Worm (Caenorhabditis elegans): ENCODE data around the gene M03F8.6.
A peak's percentile ranks its signal among the peaks of the same experiment; 100 is the strongest.

The M03F8.6 gene

DNA sequence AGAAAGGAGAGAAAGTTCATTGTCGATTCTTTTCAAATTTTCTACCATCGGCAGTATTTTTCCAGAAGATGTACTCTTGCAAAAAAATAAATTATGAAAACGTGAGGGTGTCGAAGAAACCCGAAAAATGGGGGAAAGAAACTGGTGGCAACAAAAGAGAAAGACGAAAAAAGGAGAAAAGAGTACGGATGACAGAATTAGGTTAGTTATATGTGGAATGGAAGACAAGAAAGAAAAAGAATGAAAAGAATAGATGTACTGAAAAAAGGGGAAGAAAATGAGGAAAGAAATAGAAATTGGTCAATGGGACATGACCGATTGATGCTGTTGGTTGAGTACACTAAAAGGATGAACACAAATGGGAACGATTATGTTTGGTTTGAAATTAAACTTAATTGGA, 980 bp upstream of the M03F8.6 start:
- TF ChIP-seq Y75B8A.6 (GFP tag; IDR thresholded peaks at IDR 0.05), result no peak
- TF ChIP-seq unc-62 (GFP tag; optimal IDR thresholded peaks at IDR 0.05 in 1 of 2), result peak in 1 of 2 experiments; percentile 5
- TF ChIP-seq unc-62 (tag; optimal IDR thresholded peaks at IDR 0.05), result no peak
- TF ChIP-seq mdl-1 (tag; optimal IDR thresholded peaks at IDR 0.05), result no peak
- peak; percentile 36 for TF ChIP-seq ces-1 (GFP tag; optimal IDR thresholded peaks at IDR 0.05)
- no peak for TF ChIP-seq T26A8.4 (GFP tag; IDR thresholded peaks at IDR 0.05)

DNA sequence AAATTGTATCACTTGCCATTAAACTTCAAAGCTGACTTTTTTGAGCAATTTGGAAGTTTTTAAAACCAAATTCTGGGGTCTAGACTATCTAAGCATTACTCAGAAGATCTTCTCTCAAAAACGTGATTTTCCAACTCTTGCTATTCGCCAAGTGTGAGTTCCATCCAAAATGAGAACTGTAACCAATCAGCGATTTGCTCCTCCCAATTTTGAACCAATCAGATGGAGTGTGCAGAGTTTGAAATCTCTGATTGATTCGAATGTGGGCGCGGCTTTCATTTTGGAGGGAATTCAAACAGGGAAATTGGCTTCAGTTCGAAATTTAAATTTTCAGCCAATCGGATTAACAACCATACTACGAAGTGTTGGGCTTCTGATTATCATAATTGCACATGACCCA, 1.6 kb downstream of the M03F8.6 start:
- TF ChIP-seq daf-8 (GFP tag; IDR thresholded peaks at IDR 0.05) (no peak), jun-1 (tag; optimal IDR thresholded peaks at IDR 0.05) (no peak), lin-1 (GFP tag; IDR thresholded peaks at IDR 0.05) (no peak), dmd-8 (GFP tag; IDR thresholded peaks at IDR 0.05) (no peak), nhr-28 (tag; optimal IDR thresholded peaks at IDR 0.05) (no peak), gei-8 (GFP tag; optimal IDR thresholded peaks at IDR 0.05) (no peak), ama-1 (optimal IDR thresholded peaks at IDR 0.05) (no peak), zag-1 (tag; optimal IDR thresholded peaks at IDR 0.05) (no peak), attf-4 (tag; optimal IDR thresholded peaks at IDR 0.05) (no peak), zip-11 (GFP tag; IDR thresholded peaks at IDR 0.05) (no peak), tra-1 (GFP tag; IDR thresholded peaks at IDR 0.05) (no peak)

DNA sequence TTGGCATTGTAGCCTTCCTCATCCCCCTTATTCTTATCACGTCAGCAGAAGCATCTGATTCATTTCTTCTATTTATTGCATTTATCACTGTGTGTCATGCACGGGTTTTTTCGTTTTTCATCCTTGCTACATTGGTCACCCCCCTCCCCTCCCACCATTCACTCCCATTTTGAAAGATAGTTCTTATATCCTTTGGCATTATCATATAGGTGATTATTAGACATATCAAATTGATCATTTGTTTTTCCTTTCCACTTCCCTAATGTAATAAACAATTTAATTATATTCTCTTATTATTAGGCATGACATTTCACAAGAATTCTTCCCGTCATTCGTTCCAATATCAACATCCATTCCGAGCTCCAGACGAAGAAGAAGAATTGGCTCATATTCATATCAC, 3.5 kb downstream of the M03F8.6 start, which contains the start of gene M03F8.1:
TSS of gene M03F8.1 (plus strand) at position 301 of the 400 bp plus-strand sequence.
- no peak for TF ChIP-seq nhr-76 (tag; optimal IDR thresholded peaks at IDR 0.05)
- TF ChIP-seq unc-62 (GFP tag; optimal IDR thresholded peaks at IDR 0.05 in 1 of 2), result peak in 1 of 2 experiments; percentile 75
- TF ChIP-seq unc-62 (tag; optimal IDR thresholded peaks at IDR 0.05), result no peak
- TF ChIP-seq hlh-30 (tag; optimal IDR thresholded peaks at IDR 0.05; ENCODE audit: insufficient read depth), result peak; percentile 51
- TF ChIP-seq php-3 (GFP tag; IDR thresholded peaks at IDR 0.05), result no peak

DNA sequence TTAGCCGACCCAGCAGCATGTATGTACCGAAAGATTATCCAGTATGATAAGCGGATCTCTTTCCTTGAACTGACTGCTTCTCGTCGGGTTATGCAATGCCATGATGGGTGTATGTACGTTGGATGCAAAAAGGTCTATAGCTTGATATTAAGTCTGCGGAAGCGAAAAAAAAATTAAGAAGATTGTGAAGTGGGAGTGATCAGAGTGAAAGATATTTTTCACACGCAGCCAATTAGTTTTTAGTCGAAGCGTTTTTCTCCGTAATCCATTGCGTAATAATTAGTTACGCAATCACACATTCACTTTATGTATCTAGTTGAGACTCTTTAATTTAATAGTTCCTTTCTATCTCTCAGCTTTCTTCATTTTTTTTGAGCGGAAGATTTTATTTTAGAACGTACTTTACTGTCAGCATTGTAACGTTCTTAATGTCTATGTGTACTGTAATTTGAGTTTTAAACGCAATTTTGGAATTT, 4.9 kb downstream of the M03F8.6 start:
- no peak for TF ChIP-seq nhr-42 (GFP tag; IDR thresholded peaks at IDR 0.05)
- peak; percentile 61 for TF ChIP-seq nhr-48 (tag; optimal IDR thresholded peaks at IDR 0.05)
- no peak for TF ChIP-seq F37D6.2 (tag; optimal IDR thresholded peaks at IDR 0.05)
- TF ChIP-seq unc-62 (GFP tag; optimal IDR thresholded peaks at IDR 0.05 in 1 of 2), result peak in 1 of 2 experiments; percentile 90
- no peak for TF ChIP-seq unc-62 (tag; optimal IDR thresholded peaks at IDR 0.05)
- no peak for TF ChIP-seq lin-39 (tag; optimal IDR thresholded peaks at IDR 0.05)

DNA sequence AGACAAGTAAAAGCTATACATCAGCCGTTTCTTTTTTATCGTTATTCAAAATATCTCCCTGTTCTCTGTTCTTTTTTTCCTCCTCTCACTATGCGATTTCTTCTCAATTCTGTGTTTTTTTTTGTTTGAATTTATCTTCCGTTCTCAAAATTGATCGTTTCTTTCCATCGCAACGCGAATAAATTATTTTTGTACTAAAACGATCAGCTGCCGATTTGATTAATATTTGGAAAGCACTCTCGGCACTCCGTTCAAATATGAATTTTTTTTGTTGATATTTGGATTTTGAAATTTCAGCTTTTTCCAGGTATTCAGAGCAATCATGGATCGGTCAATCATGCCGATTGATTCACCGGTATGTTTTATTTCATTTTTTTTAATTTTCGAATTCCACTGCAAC, 11.5 kb downstream of the M03F8.6 start, which contains the start of gene pst-1:
TSS of gene pst-1 (plus strand) at position 301 of the 400 bp plus-strand sequence.
- no peak for TF ChIP-seq lsy-2 (tag; optimal IDR thresholded peaks at IDR 0.05)
- TF ChIP-seq zag-1 (tag; optimal IDR thresholded peaks at IDR 0.05), result no peak
- no peak for TF ChIP-seq R02D3.7 (tag; optimal IDR thresholded peaks at IDR 0.05)
- TF ChIP-seq saeg-2 (GFP tag; IDR thresholded peaks at IDR 0.05), result no peak
- TF ChIP-seq D1046.2 (GFP tag; IDR thresholded peaks at IDR 0.05), result no peak
- TF ChIP-seq hlh-30 (tag; optimal IDR thresholded peaks at IDR 0.05; ENCODE audit: insufficient read depth), result no peak
- no peak for TF ChIP-seq lin-29 (GFP tag; IDR thresholded peaks at IDR 0.05)
- TF ChIP-seq ceh-44 (GFP tag; IDR thresholded peaks at IDR 0.05), result no peak
- TF ChIP-seq nhr-77 (tag; optimal IDR thresholded peaks at IDR 0.05), result no peak
- no peak for TF ChIP-seq T26A8.4 (GFP tag; IDR thresholded peaks at IDR 0.05)
- TF ChIP-seq unc-130 (GFP tag; optimal IDR thresholded peaks at IDR 0.05), result no peak
- no peak for TF ChIP-seq mdt-29 (GFP tag; IDR thresholded peaks at IDR 0.05)
- TF ChIP-seq fkh-10 (GFP tag; optimal IDR thresholded peaks at IDR 0.05), result no peak
- TF ChIP-seq ceh-62 (tag; optimal IDR thresholded peaks at IDR 0.05), result no peak
- no peak for TF ChIP-seq zip-11 (GFP tag; IDR thresholded peaks at IDR 0.05)
- no peak for TF ChIP-seq nhr-25 (tag; optimal IDR thresholded peaks at IDR 0.05; ENCODE audit: borderline replicate concordance, insufficient read depth)
- TF ChIP-seq spr-1 (tag; optimal IDR thresholded peaks at IDR 0.05), result no peak
- TF ChIP-seq hif-1 (tag; optimal IDR thresholded peaks at IDR 0.05), result no peak
